Fruit fly (Drosophila melanogaster): ENCODE results near the gene CG10600.
A peak's percentile ranks its signal among the peaks of the same experiment; 100 is the strongest.

Gene CG10600

DNA sequence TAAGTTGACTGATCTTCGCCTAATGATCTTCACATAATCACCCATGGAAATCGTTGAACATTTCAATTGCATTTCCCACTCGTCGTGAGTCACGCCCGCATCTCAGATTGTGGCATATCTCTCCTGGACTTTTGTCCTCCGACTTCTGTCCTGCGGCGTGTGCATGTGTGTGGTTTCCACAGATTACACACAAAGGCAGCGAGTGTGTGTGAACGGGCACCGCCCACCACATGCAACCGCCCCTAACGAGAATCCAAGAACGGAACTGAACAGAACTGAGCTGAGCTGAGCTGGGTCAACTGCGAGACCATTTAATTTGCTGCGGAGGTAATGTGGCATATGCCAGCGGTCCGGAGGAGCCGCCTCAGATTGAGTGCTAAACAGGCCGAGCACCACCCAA, 37.8 kb downstream of the CG10600 start:
- no peak for TF ChIP-seq CG11723 (GFP tag; optimal IDR thresholded peaks at IDR 0.05)
- peak; percentile 66 for TF ChIP-seq CG17802 (tag; optimal IDR thresholded peaks at IDR 0.05)
- TF ChIP-seq Ets97D (GFP tag; optimal IDR thresholded peaks at IDR 0.05): no peak
- no peak for TF ChIP-seq lov (optimal IDR thresholded peaks at IDR 0.05)
- 0 out of 3 replicates have a peak, but pooled peaks have one; percentile 29 for TF ChIP-seq lov (GFP tag; IDR thresholded peaks at IDR 0.05)
- TF ChIP-seq CG6254 (GFP tag; optimal IDR thresholded peaks at IDR 0.05): no peak
- TF ChIP-seq CG9876 (GFP tag; optimal IDR thresholded peaks at IDR 0.05): no peak
- no peak for TF ChIP-seq Hr51 (GFP tag; optimal IDR thresholded peaks at IDR 0.05)
- no peak for TF ChIP-seq Fer1 (GFP tag; optimal IDR thresholded peaks at IDR 0.05)
- TF ChIP-seq BEAF-32 (GFP tag; optimal IDR thresholded peaks at IDR 0.05): peak; percentile 36
- no peak for TF ChIP-seq Sin3A (optimal IDR thresholded peaks at IDR 0.05)
- no peak for TF ChIP-seq CG17912 (GFP tag; optimal IDR thresholded peaks at IDR 0.05)
- TF ChIP-seq CG6813 (GFP tag; optimal IDR thresholded peaks at IDR 0.05): no peak
- no peak for TF ChIP-seq CG17568 (GFP tag; optimal IDR thresholded peaks at IDR 0.05)
- no peak for TF ChIP-seq disco-r (GFP tag; optimal IDR thresholded peaks at IDR 0.05)
- no peak for TF ChIP-seq CG11696 (GFP tag; IDR thresholded peaks at IDR 0.05)
- TF ChIP-seq Neu2 (GFP tag; optimal IDR thresholded peaks at IDR 0.05; ENCODE audit: borderline replicate concordance): no peak
- no peak for TF ChIP-seq fd3F (GFP tag; optimal IDR thresholded peaks at IDR 0.05)
- TF ChIP-seq wdn (GFP tag; IDR thresholded peaks at IDR 0.05): no peak
- TF ChIP-seq CG18599 (GFP tag; optimal IDR thresholded peaks at IDR 0.05): no peak
- TF ChIP-seq gcm (GFP tag; optimal IDR thresholded peaks at IDR 0.05): peak; percentile 15
- no peak for TF ChIP-seq CG15601 (tag; optimal IDR thresholded peaks at IDR 0.05)
- TF ChIP-seq gce (GFP tag; IDR thresholded peaks at IDR 0.05): no peak
- no peak for TF ChIP-seq vvl (GFP tag; IDR thresholded peaks at IDR 0.05)
- TF ChIP-seq CG17612 (GFP tag; IDR thresholded peaks at IDR 0.05): no peak
- TF ChIP-seq CG10543 (GFP tag; optimal IDR thresholded peaks at IDR 0.05): no peak
- TF ChIP-seq phol (tag; optimal IDR thresholded peaks at IDR 0.05): no peak
- TF ChIP-seq zen (tag; optimal IDR thresholded peaks at IDR 0.05): peak; percentile 24
- TF ChIP-seq NK7.1 (GFP tag; optimal IDR thresholded peaks at IDR 0.05): no peak
- TF ChIP-seq Dad (GFP tag; optimal IDR thresholded peaks at IDR 0.05): no peak
- TF ChIP-seq CG10366 (GFP tag; IDR thresholded peaks at IDR 0.05): no peak
- TF ChIP-seq chinmo (GFP tag; IDR thresholded peaks at IDR 0.05; ENCODE audit: partially characterized antibody): no peak
- TF ChIP-seq CG14050 (GFP tag; IDR thresholded peaks at IDR 0.05): no peak
- TF ChIP-seq Elba2 (GFP tag; optimal IDR thresholded peaks at IDR 0.05): no peak
- TF ChIP-seq Eip74EF (GFP tag; optimal IDR thresholded peaks at IDR 0.05): no peak
- no peak for TF ChIP-seq CG14965 (GFP tag; optimal IDR thresholded peaks at IDR 0.05; ENCODE audit: borderline replicate concordance)
- no peak for TF ChIP-seq prd (optimal IDR thresholded peaks at IDR 0.05)
- no peak for TF ChIP-seq prd (GFP tag; IDR thresholded peaks at IDR 0.05)
- TF ChIP-seq CG16813 (GFP tag; IDR thresholded peaks at IDR 0.05; ENCODE audit: partially characterized antibody): no peak
- no peak for TF ChIP-seq Ptx1 (GFP tag; IDR thresholded peaks at IDR 0.05)
- no peak for TF ChIP-seq CHES-1-like (GFP tag; optimal IDR thresholded peaks at IDR 0.05)
- no peak for TF ChIP-seq CG15269 (tag; optimal IDR thresholded peaks at IDR 0.05)
- TF ChIP-seq MBD-R2 (GFP tag; IDR thresholded peaks at IDR 0.05): no peak
- TF ChIP-seq amos (GFP tag; IDR thresholded peaks at IDR 0.05; ENCODE audit: partially characterized antibody): no peak
- no peak for TF ChIP-seq Hand (GFP tag; optimal IDR thresholded peaks at IDR 0.05)
- no peak for TF ChIP-seq run (tag; optimal IDR thresholded peaks at IDR 0.05)
- no peak for TF ChIP-seq CG10431 (GFP tag; optimal IDR thresholded peaks at IDR 0.05)
- peak; percentile 12 for TF ChIP-seq cg (GFP tag; optimal IDR thresholded peaks at IDR 0.05)
- no peak for TF ChIP-seq az2 (GFP tag; optimal IDR thresholded peaks at IDR 0.05)
- TF ChIP-seq Aef1 (GFP tag; IDR thresholded peaks at IDR 0.05): no peak
- TF ChIP-seq CG11560 (tag; IDR thresholded peaks at IDR 0.05): no peak

All from whole organism, embryonic.